Worm (Caenorhabditis elegans): ENCODE measurements around the gene rpl-39.

DNA sequence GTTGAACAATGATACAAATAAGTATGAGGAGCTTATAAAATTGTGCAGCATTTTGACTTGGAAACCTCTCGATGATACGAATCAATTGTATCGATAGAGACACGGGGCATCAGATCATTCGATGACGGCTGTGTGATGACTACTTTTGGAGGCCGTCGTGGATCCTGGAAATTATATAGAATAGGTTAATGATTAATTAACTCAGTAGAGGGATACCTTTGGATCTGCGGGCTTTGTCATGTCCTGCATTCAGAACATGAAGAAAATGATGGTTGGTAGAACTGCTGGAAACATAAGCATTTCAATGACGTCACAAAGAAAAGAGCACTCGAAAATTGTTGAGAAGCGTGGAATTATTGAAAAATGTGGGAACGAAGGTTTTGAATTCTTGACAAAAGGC lies 38.7 kb upstream of the rpl-39 start, which contains the start of gene ZK742.6:
- TF ChIP-seq lin-13 (tag; optimal IDR thresholded peaks at IDR 0.05) (no peak), mep-1 (tag; optimal IDR thresholded peaks at IDR 0.05) (no peak), unc-62 (GFP tag; optimal IDR thresholded peaks at IDR 0.05) (no peak), lsy-2 (tag; optimal IDR thresholded peaks at IDR 0.05) (no peak), pha-4 (tag; optimal IDR thresholded peaks at IDR 0.05) (no peak), snpc-4 (tag; optimal IDR thresholded peaks at IDR 0.05) (no peak), nhr-12 (tag; optimal IDR thresholded peaks at IDR 0.05) (no peak), nhr-28 (tag; optimal IDR thresholded peaks at IDR 0.05) (no peak), flh-1 (GFP tag; optimal IDR thresholded peaks at IDR 0.05) (no peak), ces-1 (GFP tag; optimal IDR thresholded peaks at IDR 0.05) (no peak), mls-2 (tag; optimal IDR thresholded peaks at IDR 0.05) (no peak)
